Worm (Caenorhabditis elegans): ENCODE measurements around the gene R155.5.

DNA sequence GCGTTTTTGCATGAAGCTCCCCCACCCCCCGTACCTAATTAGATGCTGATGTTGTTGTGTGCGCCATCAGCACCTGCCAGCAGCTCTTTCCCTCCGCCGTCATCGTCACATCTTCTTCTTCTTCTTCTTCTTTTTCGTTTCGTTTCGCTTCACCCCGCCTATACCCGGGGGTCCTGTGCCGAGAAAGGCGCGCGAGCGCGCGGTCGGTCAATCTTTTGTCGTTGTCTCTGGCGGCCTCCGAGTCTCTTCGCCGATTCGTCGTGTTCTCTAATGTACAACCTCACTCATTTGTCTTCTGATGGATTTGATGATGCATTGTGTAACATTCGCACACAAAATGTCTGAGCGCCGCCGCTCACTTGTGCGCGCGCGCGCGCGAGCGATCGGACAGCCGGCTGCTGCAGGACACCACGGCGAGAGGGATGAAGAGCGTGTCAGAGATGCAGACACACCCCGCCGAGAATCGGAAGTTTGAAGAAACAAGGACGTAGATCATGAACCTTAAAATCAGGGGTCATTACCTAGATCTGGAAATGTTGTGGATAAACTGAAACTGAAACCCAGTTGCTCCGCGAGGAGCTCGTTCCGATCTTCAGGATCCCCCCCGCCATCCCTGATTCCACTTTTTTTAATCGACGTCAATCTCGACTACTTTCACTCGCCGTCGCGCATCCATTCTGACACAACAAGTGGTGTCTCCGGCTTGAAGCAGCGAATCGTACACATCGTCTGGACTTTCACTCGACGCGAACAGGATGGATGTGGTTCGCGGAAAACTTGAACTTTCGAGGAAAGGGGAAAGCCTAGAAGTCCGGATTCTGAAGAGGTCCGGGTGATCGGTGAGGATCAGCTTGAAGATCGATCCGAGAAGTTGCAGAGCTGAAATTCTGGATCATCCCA lies 46.7 kb downstream of the R155.5 start:
- TF ChIP-seq T22C8.4 (GFP tag; IDR thresholded peaks at IDR 0.05) (no peak), med-1 (GFP tag; optimal IDR thresholded peaks at IDR 0.05; ENCODE audit: insufficient read depth) (no peak), ztf-23 (GFP tag; IDR thresholded peaks at IDR 0.05) (0 out of 2 replicates have a peak, but pooled peaks have one; percentile 7), cog-1 (tag; optimal IDR thresholded peaks at IDR 0.05) (peak; percentile 97)
